Worm (Caenorhabditis elegans) whole organism, L1 larva: ENCODE data around the gene chmp-7.
A peak's percentile ranks its signal among the peaks of the same experiment; 100 is the strongest.

Experiments
- aha-1 ChIP-seq: fragments of 150-350 bp; optimal IDR thresholded peaks from 2 replicates; lab custom pipeline; 2014; ENCODE audit warnings: missing biosample characterization, missing genetic modification characterization
- aly-2 ChIP-seq: fragments of 150-350 bp; optimal IDR thresholded peaks from 2 replicates; lab custom pipeline; 2014; ENCODE audit warnings: missing biosample characterization, missing genetic modification characterization
- ceh-88 ChIP-seq: fragments of 200-800 bp; sonication (Bioruptor generic); IDR thresholded peaks from 2 replicates; pipeline ENCODE4 v1.3.6; 2022; ENCODE audit warnings: missing genetic modification characterization, missing compliant biosample characterization
- elt-3 ChIP-seq, 6 experiments: fragments of 150-350 bp in 1 of 6; sonication (generic microtip); optimal IDR thresholded peaks; 2 replicates each; lab custom pipeline; 2017 to 2018; ENCODE audit warnings: missing biosample characterization in 6 of 6, missing genetic modification characterization in 6 of 6, inconsistent platforms in 1 of 6
- fos-1 ChIP-seq: fragments of 150-350 bp; optimal IDR thresholded peaks from 2 replicates; lab custom pipeline; 2014; ENCODE audit warnings: missing biosample characterization, missing genetic modification characterization
- lin-39 ChIP-seq: fragments of 150-350 bp; optimal IDR thresholded peaks from 2 replicates; lab custom pipeline; 2014; ENCODE audit warnings: missing biosample characterization, missing genetic modification reagents, missing genetic modification characterization
- mdl-1 ChIP-seq, 2 experiments: fragments of 150-350 bp; optimal IDR thresholded peaks; 2 replicates each; lab custom pipeline; 2014 to 2017; ENCODE audit warnings: missing biosample characterization in 2 of 2, missing genetic modification characterization in 2 of 2, inconsistent platforms in 1 of 2
- nhr-237 ChIP-seq: fragments of 150-350 bp; optimal IDR thresholded peaks from 2 replicates; lab custom pipeline; 2014; ENCODE audit warnings: missing biosample characterization, missing genetic modification characterization
- nhr-76 ChIP-seq: sonication (generic microtip); optimal IDR thresholded peaks from 2 replicates; lab custom pipeline; 2017; ENCODE audit warnings: missing biosample characterization, missing genetic modification characterization
- sup-37 ChIP-seq: fragments of 200-800 bp; sonication (Bioruptor generic); optimal IDR thresholded peaks from 2 replicates; lab custom pipeline; 2018; ENCODE audit warnings: mild to moderate bottlenecking, missing genetic modification characterization, missing compliant biosample characterization
- unc-62 ChIP-seq: fragments of 150-350 bp; optimal IDR thresholded peaks from 2 replicates; lab custom pipeline; 2014; ENCODE audit warnings: missing biosample characterization, missing genetic modification reagents, missing genetic modification characterization
- ztf-4 ChIP-seq: fragments of 150-350 bp; optimal IDR thresholded peaks from 2 replicates; lab custom pipeline; 2014; ENCODE audit warnings: missing biosample characterization, missing genetic modification characterization

- no peak for TF ChIP-seq aly-2 (tag; lab: Kevin White, UChicago)
- TF ChIP-seq sup-37 (GFP tag; lab: Kevin White, UChicago): no peak
- no peak for TF ChIP-seq fos-1 (tag; lab: Kevin White, UChicago)
- no peak for TF ChIP-seq lin-39 (tag; lab: Kevin White, UChicago)
- no peak for TF ChIP-seq aha-1 (tag; lab: Kevin White, UChicago)
- no peak for TF ChIP-seq nhr-76 (tag; lab: Kevin White, UChicago)
- TF ChIP-seq elt-3 (tag; optimal IDR thresholded peaks at IDR 0.05; lab: Kevin White, UChicago): peak in 1 of 6 experiments; percentile 40
- no peak for TF ChIP-seq ceh-88 (GFP tag; lab: Robert Waterston, UW)
- TF ChIP-seq nhr-237 (tag; lab: Kevin White, UChicago): no peak
- TF ChIP-seq unc-62: no peak
- TF ChIP-seq ztf-4 (tag; lab: Kevin White, UChicago): no peak
- no peak for TF ChIP-seq mdl-1 (tag; optimal IDR thresholded peaks at IDR 0.05; lab: Kevin White, UChicago)
These were observed 6.3 kb downstream of the chmp-7 start, which contains the start of gene T24B8.3 for ce11 chrII:9061099-9061498.
